Fruit fly (Drosophila melanogaster) whole organism, prepupa: Measurements from ENCODE around the gene CG15047.

Experiments used
- Blimp-1 ChIP-seq: fragments of 200-800 bp; sonication (Bioruptor generic); optimal IDR thresholded peaks from 3 replicates; lab custom pipeline; 2017; ENCODE audit warnings: missing biosample characterization, missing genetic modification characterization, mild to moderate bottlenecking, moderate library complexity, missing genetic modification reagents
- CG10631 ChIP-seq: fragments of 200-800 bp; sonication (Bioruptor generic); optimal IDR thresholded peaks from 2 replicates; lab custom pipeline; 2016; ENCODE audit warnings: missing biosample characterization, missing genetic modification characterization
- CG10669 ChIP-seq: fragments of 200-800 bp; sonication (Bioruptor generic); optimal IDR thresholded peaks from 3 replicates; lab custom pipeline; 2018; ENCODE audit warnings: missing biosample characterization, mild to moderate bottlenecking, missing genetic modification characterization, moderate library complexity
- CG11294 ChIP-seq: fragments of 200-800 bp; sonication (Bioruptor generic); IDR thresholded peaks from 2 replicates; pipeline ENCODE4 v1.3.6; 2022; ENCODE audit warnings: missing biosample characterization, missing genetic modification characterization
- CG15336 ChIP-seq: fragments of 200-800 bp; sonication (Bioruptor generic); IDR thresholded peaks from 2 replicates; pipeline ENCODE4 v1.3.6; 2022; ENCODE audit warnings: missing biosample characterization, missing genetic modification characterization
- CG1621 ChIP-seq: fragments of 200-800 bp; sonication (Bioruptor generic); optimal IDR thresholded peaks from 3 replicates; lab custom pipeline; 2018; ENCODE audit warnings: missing biosample characterization, mild to moderate bottlenecking, missing genetic modification characterization
- CG16779 ChIP-seq: fragments of 200-800 bp; sonication (Bioruptor generic); optimal IDR thresholded peaks from 3 replicates; lab custom pipeline; 2017; ENCODE audit warnings: missing biosample characterization, mild to moderate bottlenecking, missing genetic modification characterization
- CG3032 ChIP-seq: fragments of 200-800 bp; optimal IDR thresholded peaks from 2 replicates; lab custom pipeline; 2019; ENCODE audit warnings: missing biosample characterization, mild to moderate bottlenecking, missing genetic modification characterization, moderate library complexity
- CG31627 ChIP-seq: fragments of 200-800 bp; sonication (Bioruptor generic); optimal IDR thresholded peaks from 3 replicates; lab custom pipeline; 2016; ENCODE audit warnings: missing biosample characterization, missing genetic modification characterization
- CG32006 ChIP-seq: fragments of 200-800 bp; sonication (Bioruptor generic); optimal IDR thresholded peaks from 3 replicates; lab custom pipeline; 2017; ENCODE audit warnings: missing biosample characterization, mild to moderate bottlenecking, missing genetic modification characterization
- CG34406 ChIP-seq: fragments of 200-800 bp; sonication (Bioruptor generic); optimal IDR thresholded peaks from 3 replicates; lab custom pipeline; 2016; ENCODE audit warnings: missing biosample characterization, missing genetic modification characterization
- CG3919 ChIP-seq: fragments of 200-800 bp; sonication (Bioruptor generic); optimal IDR thresholded peaks from 3 replicates; lab custom pipeline; 2016; ENCODE audit warnings: missing biosample characterization, missing genetic modification characterization
- CG4318 ChIP-seq: fragments of 200-800 bp; sonication (Bioruptor generic); optimal IDR thresholded peaks from 3 replicates; lab custom pipeline; 2017; ENCODE audit warnings: missing biosample characterization, mild to moderate bottlenecking, missing genetic modification characterization
- CG6163 ChIP-seq: fragments of 200-800 bp; sonication (Bioruptor generic); IDR thresholded peaks from 3 replicates; pipeline ENCODE4 v1.3.6; 2022; ENCODE audit warnings: missing biosample characterization, missing genetic modification characterization
- CG6276 ChIP-seq: fragments of 200-800 bp; sonication (Bioruptor generic); optimal IDR thresholded peaks from 2 replicates; lab custom pipeline; 2017; ENCODE audit warnings: missing biosample characterization, mild to moderate bottlenecking, missing genetic modification characterization
- CG6808 ChIP-seq: fragments of 200-800 bp; sonication (Bioruptor generic); optimal IDR thresholded peaks from 3 replicates; lab custom pipeline; 2017; ENCODE audit warnings: missing biosample characterization, missing genetic modification characterization, mild to moderate bottlenecking, moderate library complexity, missing genetic modification reagents
- CG7368 ChIP-seq: fragments of 200-800 bp; sonication (Bioruptor generic); optimal IDR thresholded peaks from 3 replicates; lab custom pipeline; 2016; ENCODE audit warnings: missing biosample characterization, missing genetic modification characterization
- CG8119 ChIP-seq: fragments of 200-800 bp; sonication (Bioruptor generic); IDR thresholded peaks from 3 replicates; pipeline ENCODE4 v1.3.6; 2022; ENCODE audit warnings: missing biosample characterization, missing genetic modification characterization
- Eip75B ChIP-seq: fragments of 200-800 bp; sonication (Bioruptor generic); optimal IDR thresholded peaks from 3 replicates; lab custom pipeline; 2016; ENCODE audit warnings: missing biosample characterization, missing genetic modification characterization
- Eip78C ChIP-seq: fragments of 200-800 bp; sonication (Bioruptor generic); peaks from one replicate; lab custom pipeline; 2016; ENCODE audit warnings: missing biosample characterization, missing genetic modification characterization
- Ets21C ChIP-seq: fragments of 200-800 bp; sonication (Bioruptor generic); optimal IDR thresholded peaks from 3 replicates; lab custom pipeline; 2016; ENCODE audit warnings: missing biosample characterization, missing genetic modification characterization
- Ets96B ChIP-seq: fragments of 200-800 bp; optimal IDR thresholded peaks from 2 replicates; lab custom pipeline; 2019; ENCODE audit warnings: missing biosample characterization, mild to moderate bottlenecking, missing genetic modification characterization, moderate library complexity
- Gug ChIP-seq: fragments of 200-800 bp; sonication (Bioruptor generic); IDR thresholded peaks from 2 replicates; pipeline ENCODE4 v1.3.6; 2022; ENCODE audit warnings: missing biosample characterization, missing genetic modification characterization
- Hr38 ChIP-seq: sonication (Bioruptor generic); optimal IDR thresholded peaks from 2 replicates; lab custom pipeline; 2016; ENCODE audit warnings: missing biosample characterization, missing genetic modification characterization
- Hr39 ChIP-seq: fragments of 200-800 bp; sonication (Bioruptor generic); optimal IDR thresholded peaks from 2 replicates; lab custom pipeline; 2016; ENCODE audit warnings: missing biosample characterization, missing genetic modification characterization
- Hr4 ChIP-seq: fragments of 200-800 bp; sonication (Bioruptor generic); optimal IDR thresholded peaks from 3 replicates; lab custom pipeline; 2016; ENCODE audit warnings: missing biosample characterization, missing genetic modification characterization
- Met ChIP-seq: fragments of 200-800 bp; sonication (Bioruptor generic); optimal IDR thresholded peaks from 3 replicates; lab custom pipeline; 2016; ENCODE audit warnings: missing biosample characterization, missing genetic modification characterization
- OdsH ChIP-seq: fragments of 200-800 bp; sonication (Bioruptor generic); optimal IDR thresholded peaks from 3 replicates; lab custom pipeline; 2016; ENCODE audit warnings: missing biosample characterization, missing genetic modification characterization
- Smox ChIP-seq: fragments of 200-800 bp; sonication (Bioruptor generic); optimal IDR thresholded peaks from 3 replicates; lab custom pipeline; 2016; ENCODE audit warnings: missing biosample characterization, missing genetic modification characterization
- Sox102F ChIP-seq: fragments of 200-800 bp; sonication (Bioruptor generic); optimal IDR thresholded peaks from 2 replicates; lab custom pipeline; 2016; ENCODE audit warnings: missing biosample characterization, mild to moderate bottlenecking, missing genetic modification characterization
- Sox14 ChIP-seq: fragments of 200-800 bp; sonication (Bioruptor generic); optimal IDR thresholded peaks from 3 replicates; lab custom pipeline; 2016; ENCODE audit warnings: missing biosample characterization, missing genetic modification characterization
- achi ChIP-seq: fragments of 200-800 bp; sonication (Bioruptor generic); optimal IDR thresholded peaks from 3 replicates; lab custom pipeline; 2016; ENCODE audit warnings: missing biosample characterization, missing genetic modification characterization
- acj6 ChIP-seq: fragments of 200-800 bp; sonication (Bioruptor generic); optimal IDR thresholded peaks from 3 replicates; lab custom pipeline; 2016; ENCODE audit warnings: missing biosample characterization, missing genetic modification characterization
- dac ChIP-seq: fragments of 200-800 bp; sonication (Bioruptor generic); optimal IDR thresholded peaks from 2 replicates; lab custom pipeline; 2017; ENCODE audit warnings: missing biosample characterization, mild to moderate bottlenecking, missing genetic modification characterization
- dsx ChIP-seq: fragments of 200-800 bp; optimal IDR thresholded peaks from 3 replicates; lab custom pipeline; 2019; ENCODE audit warnings: missing biosample characterization, mild to moderate bottlenecking, missing genetic modification characterization, moderate library complexity; ENCODE audit not compliant: poor library complexity, severe bottlenecking
- eg ChIP-seq: fragments of 200-800 bp; sonication (Bioruptor generic); IDR thresholded peaks from 3 replicates; pipeline ENCODE4 v1.3.6; 2022; ENCODE audit warnings: missing biosample characterization, missing genetic modification characterization
- esn ChIP-seq: fragments of 200-800 bp; sonication (Bioruptor generic); optimal IDR thresholded peaks from 2 replicates; lab custom pipeline; 2016; ENCODE audit warnings: missing biosample characterization, mild to moderate bottlenecking, missing genetic modification characterization, moderate library complexity
- fkh ChIP-seq: fragments of 200-800 bp; sonication (Bioruptor generic); optimal IDR thresholded peaks from 3 replicates; lab custom pipeline; 2017; ENCODE audit warnings: missing biosample characterization, mild to moderate bottlenecking, missing genetic modification characterization, moderate library complexity
- lz ChIP-seq: fragments of 200-800 bp; sonication (Bioruptor generic); optimal IDR thresholded peaks from 3 replicates; lab custom pipeline; 2016; ENCODE audit warnings: missing biosample characterization, missing genetic modification characterization
- net ChIP-seq: fragments of 200-800 bp; sonication (Bioruptor generic); optimal IDR thresholded peaks from 3 replicates; lab custom pipeline; 2016; ENCODE audit warnings: missing biosample characterization, missing genetic modification characterization
- pdm3 ChIP-seq: fragments of 200-800 bp; sonication (Bioruptor generic); optimal IDR thresholded peaks from 3 replicates; lab custom pipeline; 2016; ENCODE audit warnings: missing biosample characterization, missing genetic modification characterization
- salr ChIP-seq, 2 experiments: fragments of 200-800 bp; sonication (Bioruptor generic); optimal IDR thresholded peaks; 3 replicates each; lab custom pipeline; 2016 to 2018; ENCODE audit warnings: missing biosample characterization in 2 of 2, missing genetic modification characterization in 2 of 2, mild to moderate bottlenecking in 1 of 2
- ss ChIP-seq, 2 experiments: fragments of 200-800 bp; sonication (Bioruptor generic); optimal IDR thresholded peaks; 2 replicates in 1 of 2; 3 replicates in 1 of 2; lab custom pipeline; 2017 to 2018; ENCODE audit warnings: mild to moderate bottlenecking in 2 of 2, missing biosample characterization in 2 of 2, missing genetic modification characterization in 2 of 2, moderate library complexity in 1 of 2
- svp ChIP-seq: fragments of 200-800 bp; sonication (Bioruptor generic); peaks from one replicate; lab custom pipeline; 2016; ENCODE audit warnings: missing biosample characterization, missing genetic modification characterization
- topi ChIP-seq: fragments of 200-800 bp; sonication (Bioruptor generic); optimal IDR thresholded peaks from 3 replicates; lab custom pipeline; 2016; ENCODE audit warnings: missing biosample characterization, missing genetic modification characterization

The CG15047 gene

dm6 chrX:18558583-18558982 is 30.1 kb downstream of the CG15047 start (continued):
- TF ChIP-seq CG6163 (GFP tag; lab: Robert Waterston, UW) (0 out of 3 replicates have a peak, but pooled peaks have one; percentile 42), CG1621 (peak; percentile 1), OdsH (GFP tag; lab: Kevin White, UChicago) (peak; percentile 44), dsx (GFP tag; lab: Kevin White, UChicago) (peak; percentile 2), salr (GFP tag; optimal IDR thresholded peaks at IDR 0.05; lab: Kevin White, UChicago) (peak in 1 of 2 experiments; percentile 25), CG34406 (GFP tag; lab: Kevin White, UChicago) (no peak), CG6276 (GFP tag; lab: Kevin White, UChicago) (peak; percentile 29), CG3919 (GFP tag; lab: Kevin White, UChicago) (peak; percentile 35), ss (GFP tag; optimal IDR thresholded peaks at IDR 0.05; lab: Kevin White, UChicago) (peak; percentile 31 to 32)

- TF ChIP-seq CG6808 (no peak), topi (no peak), CG6163 (GFP tag; lab: Robert Waterston, UW) (no peak), Ets21C (GFP tag; lab: Kevin White, UChicago) (no peak), dsx (GFP tag; lab: Kevin White, UChicago) (no peak), dac (no peak), CG16779 (no peak), Hr4 (no peak), CG3032 (no peak), CG4318 (GFP tag; lab: Kevin White, UChicago) (no peak), Ets96B (tag; lab: Kevin White, UChicago) (no peak), CG6276 (GFP tag; lab: Kevin White, UChicago) (no peak), pdm3 (GFP tag; lab: Kevin White, UChicago) (no peak), CG7368 (GFP tag; lab: Kevin White, UChicago) (no peak), CG10669 (no peak), fkh (GFP tag; lab: Kevin White, UChicago) (no peak), CG31627 (GFP tag; lab: Kevin White, UChicago) (no peak), CG11294 (GFP tag; lab: Robert Waterston, UW) (no peak)
These were observed 32.1 kb downstream of the CG15047 start for dm6 chrX:18560584-18560983.

- TF ChIP-seq CG6276 (GFP tag; lab: Kevin White, UChicago) (no peak), net (GFP tag; lab: Kevin White, UChicago) (peak; percentile 18), Hr38 (GFP tag; lab: Kevin White, UChicago) (no peak), OdsH (GFP tag; lab: Kevin White, UChicago) (peak; percentile 13), CG15336 (peak; percentile 68), CG3919 (GFP tag; lab: Kevin White, UChicago) (peak; percentile 34), Ets21C (GFP tag; lab: Kevin White, UChicago) (no peak), lz (GFP tag; lab: Kevin White, UChicago) (peak; percentile 21), acj6 (peak; percentile 35), CG8119 (GFP tag; lab: Robert Waterston, UW) (peak; percentile 64), CG11294 (GFP tag; lab: Robert Waterston, UW) (no peak), Hr39 (GFP tag; lab: Kevin White, UChicago) (peak; percentile 19), CG3032 (no peak), Eip78C (GFP tag; lab: Kevin White, UChicago) (peak; percentile 62), Sox102F (GFP tag; lab: Kevin White, UChicago) (peak; percentile 12), CG34406 (GFP tag; lab: Kevin White, UChicago) (no peak), esn (GFP tag; lab: Kevin White, UChicago) (peak; percentile 17), CG32006 (GFP tag; lab: Kevin White, UChicago) (peak; percentile 50), CG10631 (GFP tag; lab: Kevin White, UChicago) (peak; percentile 4), CG16779 (no peak), Sox14 (peak; percentile 8), topi (peak; percentile 25), Gug (GFP tag; lab: Robert Waterston, UW) (peak; percentile 20; the same call in 1 of the 2 replicates), pdm3 (GFP tag; lab: Kevin White, UChicago) (peak; percentile 33), CG10669 (peak; percentile 9), Met (GFP tag; lab: Kevin White, UChicago) (peak; percentile 16), Smox (GFP tag; lab: Kevin White, UChicago) (peak; percentile 9), svp (peak; percentile 56), Blimp-1 (GFP tag; lab: Kevin White, UChicago) (no peak), eg (GFP tag; lab: Robert Waterston, UW) (peak; percentile 47; the same call in 2 of the 3 replicates), ss (GFP tag; optimal IDR thresholded peaks at IDR 0.05; lab: Kevin White, UChicago) (no peak), dac (no peak), Eip75B (GFP tag; lab: Kevin White, UChicago) (peak; percentile 6), dsx (GFP tag; lab: Kevin White, UChicago) (peak; percentile 49), achi (GFP tag; lab: Kevin White, UChicago) (no peak), Hr4 (no peak)
These were observed 36.5 kb downstream of the CG15047 start for dm6 chrX:18564984-18565383.
